Worm (Caenorhabditis elegans) whole organism, L4 larva: ENCODE data around the gene acl-12.

Experiments used
- D1046.2 ChIP-seq: fragments of 200-800 bp; sonication (Bioruptor generic); IDR thresholded peaks from 2 replicates; pipeline ENCODE4 v1.3.6; 2022; ENCODE audit warnings: missing genetic modification characterization, missing compliant biosample characterization
- F37D6.2 ChIP-seq: sonication (generic microtip); optimal IDR thresholded peaks from 2 replicates; lab custom pipeline; 2016; ENCODE audit warnings: mild to moderate bottlenecking, missing genetic modification characterization, missing compliant biosample characterization
- F44E2.7 ChIP-seq: fragments of 200-800 bp; sonication (Bioruptor generic); IDR thresholded peaks from 2 replicates; pipeline ENCODE4 v2.1.2; 2022; ENCODE audit warnings: missing genetic modification characterization, missing compliant biosample characterization
- F49E8.2 ChIP-seq: sonication (generic microtip); optimal IDR thresholded peaks from 2 replicates; lab custom pipeline; 2016; ENCODE audit warnings: missing compliant biosample characterization, mild to moderate bottlenecking, missing genetic modification characterization, borderline replicate concordance
- Y48G9A.11 ChIP-seq: fragments of 200-800 bp; sonication (Bioruptor generic); IDR thresholded peaks from 2 replicates; pipeline ENCODE4 v1.3.6; 2022; ENCODE audit warnings: missing genetic modification reagents, missing genetic modification characterization, missing compliant biosample characterization
- attf-4 ChIP-seq: sonication (generic microtip); optimal IDR thresholded peaks from 3 replicates; lab custom pipeline; 2017; ENCODE audit warnings: missing biosample characterization, missing genetic modification characterization
- ceh-20 ChIP-seq: fragments of 200-800 bp; sonication (Bioruptor generic); IDR thresholded peaks from 2 replicates; pipeline ENCODE4 v1.3.6; 2022; ENCODE audit warnings: missing genetic modification reagents, missing genetic modification characterization, missing compliant biosample characterization
- cey-2 ChIP-seq: sonication (generic microtip); optimal IDR thresholded peaks from 3 replicates; lab custom pipeline; 2017; ENCODE audit warnings: missing genetic modification characterization, mild to moderate bottlenecking, missing compliant biosample characterization, antibody characterized with exemption, borderline replicate concordance; ENCODE audit not compliant: insufficient read depth
- daf-16 ChIP-seq, 3 experiments: sonication (generic microtip); optimal IDR thresholded peaks; 2 replicates each; lab custom pipeline; 2016 to 2017; ENCODE audit warnings: missing genetic modification characterization in 3 of 3, missing genetic modification reagents in 3 of 3, mild to moderate bottlenecking in 2 of 3, missing compliant biosample characterization in 2 of 3, missing biosample characterization in 1 of 3, moderate library complexity in 1 of 3
- daf-19 ChIP-seq: fragments of 200-800 bp; sonication (Bioruptor generic); conservative IDR thresholded peaks from 2 replicates; pipeline ENCODE4 v1.3.6; 2022; ENCODE audit warnings: missing genetic modification characterization, missing compliant biosample characterization
- dmd-6 ChIP-seq: fragments of 200-800 bp; sonication (Bioruptor generic); IDR thresholded peaks from 2 replicates; pipeline ENCODE4 v1.3.6; 2022; ENCODE audit warnings: missing genetic modification reagents, missing genetic modification characterization, missing compliant biosample characterization
- dmd-8 ChIP-seq: fragments of 200-800 bp; sonication (Bioruptor generic); IDR thresholded peaks from 2 replicates; pipeline ENCODE4 v1.3.6; 2022; ENCODE audit warnings: missing genetic modification characterization, missing compliant biosample characterization
- dve-1 ChIP-seq: sonication (generic microtip); optimal IDR thresholded peaks from 2 replicates; lab custom pipeline; 2017; ENCODE audit warnings: antibody characterized with exemption, mild to moderate bottlenecking, missing genetic modification characterization, missing compliant biosample characterization; ENCODE audit not compliant: insufficient read depth
- fos-1 ChIP-seq: fragments of 150-350 bp; optimal IDR thresholded peaks from 2 replicates; lab custom pipeline; 2014; ENCODE audit warnings: missing biosample characterization, missing genetic modification characterization
- hif-1 ChIP-seq, 2 experiments: sonication (generic microtip); optimal IDR thresholded peaks; 2 replicates each; lab custom pipeline; 2016 to 2017; ENCODE audit warnings: missing compliant biosample characterization in 2 of 2, missing genetic modification characterization in 2 of 2, missing genetic modification reagents in 2 of 2, missing genotype in 2 of 2, mild to moderate bottlenecking in 1 of 2
- hlh-11 ChIP-seq: fragments of 200-800 bp; sonication (Bioruptor generic); optimal IDR thresholded peaks from 2 replicates; lab custom pipeline; 2018; ENCODE audit warnings: mild to moderate bottlenecking, missing genetic modification characterization, missing compliant biosample characterization
- hlh-30 ChIP-seq: sonication (generic microtip); optimal IDR thresholded peaks from 2 replicates; lab custom pipeline; 2017; ENCODE audit warnings: antibody characterized with exemption, mild to moderate bottlenecking, missing genetic modification characterization, missing compliant biosample characterization; ENCODE audit not compliant: insufficient read depth
- hmg-1.1 ChIP-seq: fragments of 200-800 bp; sonication (Bioruptor generic); IDR thresholded peaks from 2 replicates; pipeline ENCODE4 v1.3.6; 2022; ENCODE audit warnings: missing genetic modification reagents, missing genetic modification characterization, missing compliant biosample characterization
- lin-15B ChIP-seq: fragments of 150-350 bp; sonication (generic microtip); optimal IDR thresholded peaks from 3 replicates; lab custom pipeline; 2014; ENCODE audit warnings: missing biosample characterization, missing genetic modification characterization
- lir-3 ChIP-seq: sonication (generic microtip); optimal IDR thresholded peaks from 2 replicates; lab custom pipeline; 2016; ENCODE audit warnings: mild to moderate bottlenecking, missing genetic modification characterization, missing compliant biosample characterization
- mdt-29 ChIP-seq: fragments of 200-800 bp; sonication (Bioruptor generic); IDR thresholded peaks from 2 replicates; pipeline ENCODE4 v1.3.6; 2022; ENCODE audit warnings: missing genetic modification reagents, missing genetic modification characterization, missing compliant biosample characterization
- mxl-2 ChIP-seq: fragments of 200-800 bp; sonication (Bioruptor generic); conservative IDR thresholded peaks from 2 replicates; pipeline ENCODE4 v1.3.6; 2022; ENCODE audit warnings: missing genetic modification reagents, missing genetic modification characterization, missing compliant biosample characterization
- mxl-3 ChIP-seq: fragments of 200-800 bp; sonication (Bioruptor generic); optimal IDR thresholded peaks from 2 replicates; lab custom pipeline; 2018; ENCODE audit warnings: mild to moderate bottlenecking, missing genetic modification characterization, missing compliant biosample characterization
- nhr-10 ChIP-seq: fragments of 150-350 bp; optimal IDR thresholded peaks from 2 replicates; lab custom pipeline; 2014; ENCODE audit warnings: missing biosample characterization, missing genetic modification characterization
- nhr-11 ChIP-seq: fragments of 150-350 bp; optimal IDR thresholded peaks from 2 replicates; lab custom pipeline; 2014; ENCODE audit warnings: missing biosample characterization, missing genetic modification characterization
- nhr-28 ChIP-seq: fragments of 150-350 bp; optimal IDR thresholded peaks from 2 replicates; lab custom pipeline; 2014; ENCODE audit warnings: missing biosample characterization, missing genetic modification characterization
- nhr-42 ChIP-seq: fragments of 200-800 bp; sonication (Bioruptor generic); IDR thresholded peaks from 2 replicates; pipeline ENCODE4 v1.3.6; 2022; ENCODE audit warnings: missing genetic modification characterization, missing compliant biosample characterization
- nhr-48 ChIP-seq: sonication (generic microtip); optimal IDR thresholded peaks from 2 replicates; lab custom pipeline; 2016; ENCODE audit warnings: mild to moderate bottlenecking, missing genetic modification characterization, missing compliant biosample characterization
- nhr-77 ChIP-seq: fragments of 150-350 bp; optimal IDR thresholded peaks from 2 replicates; lab custom pipeline; 2014; ENCODE audit warnings: missing biosample characterization, missing genetic modification characterization
- php-3 ChIP-seq: fragments of 200-800 bp; sonication (Bioruptor generic); IDR thresholded peaks from 2 replicates; pipeline ENCODE4 v1.3.6; 2022; ENCODE audit warnings: missing genetic modification reagents, missing genetic modification characterization, missing compliant biosample characterization
- pqm-1 ChIP-seq: sonication (generic microtip); optimal IDR thresholded peaks from 2 replicates; lab custom pipeline; 2017; ENCODE audit warnings: missing biosample characterization, missing genetic modification characterization
- sdz-12 ChIP-seq: fragments of 200-800 bp; sonication (Bioruptor generic); optimal IDR thresholded peaks from 2 replicates; lab custom pipeline; 2018; ENCODE audit warnings: mild to moderate bottlenecking, missing genetic modification characterization, missing compliant biosample characterization
- skn-1 ChIP-seq: fragments of 150-350 bp; optimal IDR thresholded peaks from 2 replicates; lab custom pipeline; 2014; ENCODE audit warnings: missing biosample characterization, missing genetic modification characterization
- tra-1 ChIP-seq: fragments of 200-800 bp; sonication (Bioruptor generic); IDR thresholded peaks from 2 replicates; pipeline ENCODE4 v1.3.6; 2022; ENCODE audit warnings: missing genetic modification reagents, missing genetic modification characterization, missing compliant biosample characterization
- zfp-2 ChIP-seq: sonication (generic microtip); optimal IDR thresholded peaks from 2 replicates; lab custom pipeline; 2016; ENCODE audit warnings: mild to moderate bottlenecking, missing genetic modification characterization, missing compliant biosample characterization
- zip-11 ChIP-seq: fragments of 200-800 bp; sonication (Bioruptor generic); IDR thresholded peaks from 2 replicates; pipeline ENCODE4 v1.3.6; 2022; ENCODE audit warnings: missing genetic modification characterization, missing compliant biosample characterization
- zip-2 ChIP-seq: fragments of 150-350 bp; optimal IDR thresholded peaks from 2 replicates; lab custom pipeline; 2014; ENCODE audit warnings: missing biosample characterization, missing genetic modification characterization

acl-12 gene

ce11 chrX:7452606-7453005 is 10.2 kb upstream of the acl-12 start:
- TF ChIP-seq lin-15B (no peak), D1046.2 (GFP tag; lab: Robert Waterston, UW) (no peak), hlh-30 (no peak), zip-2 (tag; lab: Kevin White, UChicago) (no peak), dmd-8 (GFP tag; lab: Robert Waterston, UW) (no peak), F49E8.2 (tag; lab: Kevin White, UChicago) (no peak), dmd-6 (GFP tag; lab: Robert Waterston, UW) (no peak), nhr-11 (no peak), nhr-77 (tag; lab: Kevin White, UChicago) (no peak), fos-1 (tag; lab: Kevin White, UChicago) (no peak), daf-19 (GFP tag; lab: Robert Waterston, UW) (no peak), cey-2 (tag; lab: Kevin White, UChicago) (no peak), skn-1 (tag; lab: Kevin White, UChicago) (no peak), nhr-10 (tag; lab: Kevin White, UChicago) (no peak), nhr-42 (GFP tag; lab: Robert Waterston, UW) (no peak), pqm-1 (no peak)

ce11 chrX:7447340-7447739 is 5.0 kb upstream of the acl-12 start:
- no peak for TF ChIP-seq F37D6.2 (tag; lab: Kevin White, UChicago)
- no peak for TF ChIP-seq zip-11 (GFP tag; lab: Robert Waterston, UW)
- no peak for TF ChIP-seq mxl-2 (GFP tag; lab: Robert Waterston, UW)
- TF ChIP-seq nhr-28 (tag; lab: Kevin White, UChicago): no peak
- TF ChIP-seq sdz-12 (GFP tag; lab: Kevin White, UChicago): no peak
- no peak for TF ChIP-seq ceh-20 (GFP tag; lab: Robert Waterston, UW)
- no peak for TF ChIP-seq F44E2.7 (GFP tag; lab: Robert Waterston, UW)

- no peak for TF ChIP-seq Y48G9A.11 (GFP tag; lab: Robert Waterston, UW)
- no peak for TF ChIP-seq dmd-8 (GFP tag; lab: Robert Waterston, UW)
- peak; percentile 97 for TF ChIP-seq mxl-2 (GFP tag; lab: Robert Waterston, UW)
- peak; percentile 2 for TF ChIP-seq nhr-28 (tag; lab: Kevin White, UChicago)
These were observed 4.1 kb upstream of the acl-12 start for ce11 chrX:7446485-7446884.

- TF ChIP-seq dmd-6 (GFP tag; lab: Robert Waterston, UW) (peak; percentile 89), cey-2 (tag; lab: Kevin White, UChicago) (no peak), mdt-29 (GFP tag; lab: Robert Waterston, UW) (peak; percentile 43; the same call in 1 of the 2 replicates), hif-1 (tag; optimal IDR thresholded peaks at IDR 0.05; lab: Kevin White, UChicago) (peak; percentile 91 to 94), php-3 (0 out of 2 replicates have a peak, but pooled peaks have one; percentile 30), daf-16 (GFP tag; optimal IDR thresholded peaks at IDR 0.05; lab: Kevin White, UChicago) (no peak), daf-16 (tag; optimal IDR thresholded peaks at IDR 0.05; lab: Kevin White, UChicago) (peak; percentile 38), dve-1 (tag; lab: Kevin White, UChicago) (peak; percentile 8), attf-4 (tag; lab: Kevin White, UChicago) (no peak), mxl-2 (GFP tag; lab: Robert Waterston, UW) (0 out of 2 replicates have a peak, but pooled peaks have one; percentile 43), mxl-3 (GFP tag; lab: Kevin White, UChicago) (no peak), zfp-2 (tag; lab: Kevin White, UChicago) (no peak), hlh-11 (tag; lab: Kevin White, UChicago) (peak; percentile 78), nhr-28 (tag; lab: Kevin White, UChicago) (peak; percentile 89), nhr-48 (peak; percentile 32), pqm-1 (peak; percentile 31), tra-1 (GFP tag; lab: Robert Waterston, UW) (peak; percentile 68; the same call in 1 of the 2 replicates), lir-3 (tag; lab: Kevin White, UChicago) (no peak), hmg-1.1 (GFP tag; lab: Robert Waterston, UW) (no peak), nhr-77 (tag; lab: Kevin White, UChicago) (peak; percentile 7), zip-11 (GFP tag; lab: Robert Waterston, UW) (no peak)
- TF ChIP-seq, all 104 proteins: peak for 13
These were observed 3.4 kb upstream of the acl-12 start for ce11 chrX:7445734-7446133.
